Worm (Caenorhabditis elegans) whole organism, mixed stage, embryonic: Measurements from ENCODE around the gene srd-42.

Source experiments
- blmp-1 ChIP-seq: fragments of 150-350 bp; optimal IDR thresholded peaks from 2 replicates; lab custom pipeline; 2014; ENCODE audit warnings: missing biosample characterization, missing genetic modification characterization
- ces-1 ChIP-seq: fragments of 150-350 bp; optimal IDR thresholded peaks from 2 replicates; lab custom pipeline; 2014; ENCODE audit warnings: missing biosample characterization, missing genetic modification reagents, missing genetic modification characterization
- drap-1 ChIP-seq: fragments of 200-800 bp; sonication (Bioruptor generic); optimal IDR thresholded peaks from 3 replicates; lab custom pipeline; 2018; ENCODE audit warnings: mild to moderate bottlenecking, missing genetic modification characterization, missing compliant biosample characterization
- elt-1 ChIP-seq: sonication (generic microtip); optimal IDR thresholded peaks from 2 replicates; lab custom pipeline; 2017; ENCODE audit warnings: missing genetic modification characterization, mild to moderate bottlenecking, missing compliant biosample characterization, antibody characterized with exemption, moderate library complexity, borderline replicate concordance; ENCODE audit not compliant: insufficient read depth
- elt-3 ChIP-seq: fragments of 150-350 bp; optimal IDR thresholded peaks from 2 replicates; lab custom pipeline; 2014; ENCODE audit warnings: missing biosample characterization, missing genetic modification characterization
- nhr-12 ChIP-seq: fragments of 150-350 bp; optimal IDR thresholded peaks from 2 replicates; lab custom pipeline; 2014; ENCODE audit warnings: missing biosample characterization, missing genetic modification characterization
- nhr-28 ChIP-seq: fragments of 150-350 bp; optimal IDR thresholded peaks from 2 replicates; lab custom pipeline; 2014; ENCODE audit warnings: missing biosample characterization, missing genetic modification characterization
- nhr-76 ChIP-seq: sonication (generic microtip); optimal IDR thresholded peaks from 2 replicates; lab custom pipeline; 2017; ENCODE audit warnings: missing biosample characterization, missing genetic modification characterization
- pha-4 ChIP-seq: fragments of 150-350 bp; optimal IDR thresholded peaks from 2 replicates; lab custom pipeline; 2018; ENCODE audit warnings: missing biosample characterization, missing genetic modification reagents, missing genetic modification characterization
- snpc-4 ChIP-seq: fragments of 150-350 bp; optimal IDR thresholded peaks from 2 replicates; lab custom pipeline; 2014; ENCODE audit warnings: missing biosample characterization, missing genetic modification characterization
- sptf-1 ChIP-seq: sonication (generic microtip); optimal IDR thresholded peaks from 2 replicates; lab custom pipeline; 2017; ENCODE audit warnings: mild to moderate bottlenecking, missing genetic modification characterization, moderate library complexity, missing compliant biosample characterization
- unc-62 ChIP-seq: fragments of 150-350 bp; optimal IDR thresholded peaks from 2 replicates; lab custom pipeline; 2014; ENCODE audit warnings: missing biosample characterization, missing genetic modification reagents, missing genetic modification characterization
- ztf-11 ChIP-seq: fragments of 150-350 bp; optimal IDR thresholded peaks from 2 replicates; lab custom pipeline; 2014; ENCODE audit warnings: missing biosample characterization, missing genetic modification characterization

ce11 chrX:13269586-13269985 lies 33.7 kb downstream of the srd-42 start, which contains the start of gene cyp-14A2:
- TF ChIP-seq pha-4 (tag; lab: Kevin White, UChicago) (no peak), unc-62 (no peak), ztf-11 (tag; lab: Kevin White, UChicago) (no peak), elt-1 (tag; lab: Kevin White, UChicago) (no peak), drap-1 (no peak), blmp-1 (tag; lab: Kevin White, UChicago) (no peak), nhr-28 (tag; lab: Kevin White, UChicago) (no peak), ces-1 (GFP tag; lab: Kevin White, UChicago) (no peak), nhr-12 (tag; lab: Kevin White, UChicago) (no peak), nhr-76 (tag; lab: Kevin White, UChicago) (no peak), sptf-1 (tag; lab: Kevin White, UChicago) (no peak), snpc-4 (tag; lab: Kevin White, UChicago) (no peak), elt-3 (tag; lab: Kevin White, UChicago) (no peak)
